Fruit fly (Drosophila melanogaster) whole organism, embryonic: ENCODE results near the gene CG7386.

Source experiments
- Adf1 ChIP-seq: fragments of 200-800 bp; sonication (Bioruptor generic); IDR thresholded peaks from 2 replicates; pipeline ENCODE4 v1.3.6; 2022; ENCODE audit warnings: missing biosample characterization, missing genetic modification characterization
- Atf3 ChIP-seq: fragments of 200-800 bp; sonication (Bioruptor generic); optimal IDR thresholded peaks from 3 replicates; lab custom pipeline; 2016; ENCODE audit warnings: missing biosample characterization, missing genetic modification characterization
- Awh ChIP-seq: fragments of 200-800 bp; sonication (Bioruptor generic); IDR thresholded peaks from 2 replicates; pipeline ENCODE4, ENCODE4 v1.3.6; 2022; ENCODE audit warnings: missing biosample characterization, missing genetic modification characterization
- CG10209 ChIP-seq: fragments of 200-800 bp; sonication (Bioruptor generic); optimal IDR thresholded peaks from 3 replicates; lab custom pipeline; 2017; ENCODE audit warnings: missing biosample characterization, mild to moderate bottlenecking, missing genetic modification characterization, missing genetic modification reagents
- CG10959 ChIP-seq: fragments of 200-800 bp; sonication (Bioruptor generic); IDR thresholded peaks from 2 replicates; pipeline ENCODE4 v1.3.6; 2022; ENCODE audit warnings: missing biosample characterization, missing genetic modification characterization
- CG11695 ChIP-seq: fragments of 200-800 bp; sonication (Bioruptor generic); IDR thresholded peaks from 3 replicates; pipeline ENCODE4 v1.3.6; 2022; ENCODE audit warnings: missing biosample characterization, missing genetic modification characterization
- CG12219 ChIP-seq: fragments of 200-800 bp; sonication (Bioruptor generic); optimal IDR thresholded peaks from 3 replicates; lab custom pipeline; 2018; ENCODE audit warnings: missing biosample characterization, mild to moderate bottlenecking, missing genetic modification characterization
- CG13624 ChIP-seq: fragments of 200-800 bp; sonication (Bioruptor generic); optimal IDR thresholded peaks from 2 replicates; lab custom pipeline; 2016; ENCODE audit warnings: missing biosample characterization, missing genetic modification characterization
- CG15514 ChIP-seq: fragments of 200-800 bp; sonication (Bioruptor generic); optimal IDR thresholded peaks from 3 replicates; lab custom pipeline; 2017; ENCODE audit warnings: missing biosample characterization, missing genetic modification characterization, mild to moderate bottlenecking, moderate library complexity, missing genetic modification reagents
- CG16815 ChIP-seq: fragments of 200-800 bp; sonication (Bioruptor generic); optimal IDR thresholded peaks from 3 replicates; lab custom pipeline; 2017; ENCODE audit warnings: missing biosample characterization, mild to moderate bottlenecking, missing genetic modification characterization
- CG17328 ChIP-seq: fragments of 200-800 bp; sonication (Bioruptor generic); IDR thresholded peaks from 2 replicates; pipeline ENCODE4 v1.3.6; 2022; ENCODE audit warnings: missing biosample characterization, missing genetic modification characterization
- CG17612 ChIP-seq: fragments of 200-800 bp; sonication (Bioruptor generic); IDR thresholded peaks from 2 replicates; pipeline ENCODE4 v1.3.6; 2022; ENCODE audit warnings: missing biosample characterization, missing genetic modification characterization
- CG17912 ChIP-seq: fragments of 200-800 bp; sonication (Bioruptor generic); optimal IDR thresholded peaks from 2 replicates; lab custom pipeline; 2018; ENCODE audit warnings: missing biosample characterization, mild to moderate bottlenecking, missing genetic modification characterization
- CG18619 ChIP-seq: fragments of 200-800 bp; sonication (Bioruptor generic); optimal IDR thresholded peaks from 3 replicates; lab custom pipeline; 2017; ENCODE audit warnings: missing biosample characterization, mild to moderate bottlenecking, missing genetic modification characterization
- CG2129 ChIP-seq: fragments of 200-800 bp; sonication (Bioruptor generic); IDR thresholded peaks from 2 replicates; pipeline ENCODE4 v1.3.6; 2022; ENCODE audit warnings: missing biosample characterization, missing genetic modification characterization; ENCODE audit not compliant: partially characterized antibody
- CG4404 ChIP-seq: fragments of 200-800 bp; sonication (Bioruptor generic); IDR thresholded peaks from 2 replicates; pipeline ENCODE4 v1.3.6; 2022; ENCODE audit warnings: missing biosample characterization, missing genetic modification characterization
- CG4424 ChIP-seq: fragments of 200-800 bp; sonication (Bioruptor generic); optimal IDR thresholded peaks from 3 replicates; lab custom pipeline; 2016; ENCODE audit warnings: missing biosample characterization, missing genetic modification characterization
- CG5245 ChIP-seq: fragments of 200-800 bp; sonication (Bioruptor generic); optimal IDR thresholded peaks from 3 replicates; lab custom pipeline; 2016; ENCODE audit warnings: missing biosample characterization, missing genetic modification characterization
- CG6654 ChIP-seq: fragments of 200-800 bp; sonication (Bioruptor generic); optimal IDR thresholded peaks from 2 replicates; lab custom pipeline; 2017; ENCODE audit warnings: missing biosample characterization, mild to moderate bottlenecking, missing genetic modification characterization
- CG8089 ChIP-seq: fragments of 200-800 bp; sonication (Bioruptor generic); optimal IDR thresholded peaks from 3 replicates; lab custom pipeline; 2016; ENCODE audit warnings: missing biosample characterization, missing genetic modification characterization
- CTCF ChIP-seq: fragments of 200-800 bp; sonication (Bioruptor generic); optimal IDR thresholded peaks from 2 replicates; lab custom pipeline; 2017; ENCODE audit warnings: missing biosample characterization, mild to moderate bottlenecking, missing genetic modification characterization, moderate library complexity
- D ChIP-seq, 2 experiments: fragments of 200-800 bp in 1 of 2; fragments of >200 bp in 1 of 2; sonication (Bioruptor generic) in 1 of 2; optimal IDR thresholded peaks; 2 replicates in 1 of 2; 3 replicates in 1 of 2; lab custom pipeline; 2017; ENCODE audit warnings: mild to moderate bottlenecking in 1 of 2, missing biosample characterization in 1 of 2, missing genetic modification characterization in 1 of 2, missing genetic modification reagents in 1 of 2
- Eip74EF ChIP-seq, 2 experiments: fragments of 200-800 bp in 1 of 2; fragments of >200 bp in 1 of 2; sonication (Bioruptor generic) in 1 of 2; optimal IDR thresholded peaks; 2 replicates each; lab custom pipeline; 2017 to 2019; ENCODE audit warnings: missing biosample characterization in 2 of 2, missing genetic modification characterization in 2 of 2, mild to moderate bottlenecking in 1 of 2, moderate library complexity in 1 of 2
- H15 ChIP-seq: fragments of 200-800 bp; sonication (Bioruptor generic); IDR thresholded peaks from 3 replicates; pipeline ENCODE4 v1.3.6; 2022; ENCODE audit warnings: missing biosample characterization, missing genetic modification characterization
- H2.0 ChIP-seq: fragments of 200-800 bp; sonication (Bioruptor generic); IDR thresholded peaks from 2 replicates; pipeline ENCODE4 v1.3.6; 2022; ENCODE audit warnings: missing biosample characterization, missing genetic modification characterization
- HLH4C ChIP-seq: fragments of 200-800 bp; sonication (Bioruptor generic); IDR thresholded peaks from 3 replicates; pipeline ENCODE4 v1.3.6; 2022; ENCODE audit warnings: missing biosample characterization, missing genetic modification characterization; ENCODE audit not compliant: partially characterized antibody
- Hr3 ChIP-seq: fragments of 200-800 bp; sonication (Bioruptor generic); optimal IDR thresholded peaks from 3 replicates; lab custom pipeline; 2016; ENCODE audit warnings: missing biosample characterization, missing genetic modification characterization
- Hr78 ChIP-seq, 2 experiments: fragments of 200-800 bp in 1 of 2; fragments of >200 bp in 1 of 2; sonication (Bioruptor generic) in 1 of 2; optimal IDR thresholded peaks; 2 replicates each; lab custom pipeline; 2017 to 2019; ENCODE audit warnings: missing biosample characterization in 2 of 2, missing genetic modification characterization in 2 of 2, mild to moderate bottlenecking in 1 of 2, moderate library complexity in 1 of 2
- MESR4 ChIP-seq: fragments of 200-800 bp; sonication (Bioruptor generic); optimal IDR thresholded peaks from 2 replicates; lab custom pipeline; 2018; ENCODE audit warnings: missing biosample characterization, mild to moderate bottlenecking, missing genetic modification characterization, moderate library complexity
- Myb ChIP-seq: fragments of 200-800 bp; sonication (Bioruptor generic); optimal IDR thresholded peaks from 2 replicates; lab custom pipeline; 2016; ENCODE audit warnings: missing biosample characterization, missing genetic modification characterization
- Nf-YB ChIP-seq: fragments of 200-800 bp; sonication (Bioruptor generic); optimal IDR thresholded peaks from 3 replicates; lab custom pipeline; 2019; ENCODE audit warnings: missing biosample characterization, mild to moderate bottlenecking, missing genetic modification characterization, moderate library complexity
- NfI ChIP-seq: fragments of 200-800 bp; sonication (Bioruptor generic); optimal IDR thresholded peaks from 3 replicates; lab custom pipeline; 2018; ENCODE audit warnings: missing biosample characterization, mild to moderate bottlenecking, missing genetic modification characterization, moderate library complexity
- Rfx ChIP-seq: fragments of 200-800 bp; sonication (Bioruptor generic); IDR thresholded peaks from 2 replicates; pipeline ENCODE4 v1.3.6; 2022; ENCODE audit warnings: missing biosample characterization, missing genetic modification characterization
- Sin3A ChIP-seq: fragments of >200 bp; optimal IDR thresholded peaks from 2 replicates; lab custom pipeline; 2018
- Vsx1 ChIP-seq: fragments of 200-800 bp; sonication (Bioruptor generic); optimal IDR thresholded peaks from 2 replicates; lab custom pipeline; 2017; ENCODE audit warnings: missing biosample characterization, mild to moderate bottlenecking, missing genetic modification characterization, missing genetic modification reagents
- az2 ChIP-seq: fragments of 200-800 bp; sonication (Bioruptor generic); optimal IDR thresholded peaks from 3 replicates; lab custom pipeline; 2016; ENCODE audit warnings: missing biosample characterization, missing genetic modification characterization
- br ChIP-seq: fragments of >200 bp; optimal IDR thresholded peaks from 2 replicates; lab custom pipeline; 2017
- bsh ChIP-seq, 2 experiments: fragments of 200-800 bp; sonication (Bioruptor generic); optimal IDR thresholded peaks; 2 replicates each; lab custom pipeline; 2017 to 2018; ENCODE audit warnings: mild to moderate bottlenecking in 2 of 2, missing biosample characterization in 2 of 2, missing genetic modification characterization in 2 of 2, moderate library complexity in 1 of 2
- cas ChIP-seq: fragments of 200-800 bp; sonication (Bioruptor generic); IDR thresholded peaks from 2 replicates; pipeline ENCODE4 v1.3.6; 2022; ENCODE audit warnings: missing biosample characterization, missing genetic modification characterization
- eyg ChIP-seq: fragments of 200-800 bp; sonication (Bioruptor generic); optimal IDR thresholded peaks from 3 replicates; lab custom pipeline; 2016; ENCODE audit warnings: missing biosample characterization, missing genetic modification characterization
- gcm ChIP-seq: fragments of 200-800 bp; sonication (Bioruptor generic); optimal IDR thresholded peaks from 2 replicates; lab custom pipeline; 2019; ENCODE audit warnings: missing biosample characterization, mild to moderate bottlenecking, missing genetic modification characterization, moderate library complexity
- jigr1 ChIP-seq: fragments of 200-800 bp; sonication (Bioruptor generic); IDR thresholded peaks from 3 replicates; pipeline ENCODE4 v1.3.6; 2022; ENCODE audit warnings: missing biosample characterization, missing genetic modification characterization
- klu ChIP-seq: fragments of 200-800 bp; sonication (Bioruptor generic); IDR thresholded peaks from 2 replicates; pipeline ENCODE4 v1.3.6; 2022; ENCODE audit warnings: missing biosample characterization, missing genetic modification characterization
- luna ChIP-seq: fragments of 200-800 bp; sonication (Bioruptor generic); optimal IDR thresholded peaks from 2 replicates; lab custom pipeline; 2016; ENCODE audit warnings: missing biosample characterization, missing genetic modification characterization
- onecut ChIP-seq: fragments of 200-800 bp; sonication (Bioruptor generic); IDR thresholded peaks from 2 replicates; pipeline ENCODE4 v1.3.6; 2022; ENCODE audit warnings: missing biosample characterization, missing genetic modification characterization
- salm ChIP-seq: fragments of 200-800 bp; sonication (Bioruptor generic); optimal IDR thresholded peaks from 2 replicates; lab custom pipeline; 2018; ENCODE audit warnings: missing biosample characterization, mild to moderate bottlenecking, missing genetic modification characterization
- stwl ChIP-seq: fragments of 200-800 bp; sonication (Bioruptor generic); optimal IDR thresholded peaks from 3 replicates; lab custom pipeline; 2018; ENCODE audit warnings: missing biosample characterization, mild to moderate bottlenecking, missing genetic modification characterization, moderate library complexity
- tgo ChIP-seq: fragments of 200-800 bp; sonication (Bioruptor generic); IDR thresholded peaks from 3 replicates; pipeline ENCODE4 v1.3.6; 2022; ENCODE audit warnings: missing biosample characterization, missing genetic modification characterization
- wdn ChIP-seq: fragments of 200-800 bp; sonication (Bioruptor generic); IDR thresholded peaks from 2 replicates; pipeline ENCODE4 v1.3.6; 2022; ENCODE audit warnings: missing biosample characterization, missing genetic modification characterization
- zen2 ChIP-seq: fragments of 200-800 bp; sonication (Bioruptor generic); IDR thresholded peaks from 3 replicates; pipeline ENCODE4 v1.3.6; 2022; ENCODE audit warnings: missing biosample characterization, missing genetic modification characterization; ENCODE audit not compliant: partially characterized antibody

CG7386 gene

dm6 chr3L:6184884-6185438 is 4.6 kb upstream of the CG7386 start, which contains the start of the genes D19B and CG43293 (continued):
- TF ChIP-seq Awh (GFP tag; lab: Robert Waterston, UW) = peak; percentile 93
- TF ChIP-seq CG4404 (GFP tag; lab: Robert Waterston, UW) = peak; percentile 73
- TF ChIP-seq Rfx (GFP tag; lab: Robert Waterston, UW) = peak; percentile 97
- TF ChIP-seq CG10959 = peak; percentile 81
- peak; percentile 84 for TF ChIP-seq CG12219
- TF ChIP-seq wdn = peak; percentile 87
- TF ChIP-seq tgo (GFP tag; lab: Robert Waterston, UW) = peak; percentile 92
- no peak for TF ChIP-seq Hr78 (GFP tag; optimal IDR thresholded peaks at IDR 0.05; lab: Kevin White, UChicago)
- peak; percentile 81 for TF ChIP-seq cas (GFP tag; lab: Robert Waterston, UW)
- TF ChIP-seq salm (tag; lab: Kevin White, UChicago) = peak; percentile 57
- TF ChIP-seq H2.0 (GFP tag; lab: Robert Waterston, UW) = peak; percentile 93
- TF ChIP-seq onecut (GFP tag; lab: Robert Waterston, UW) = peak; percentile 91
- TF ChIP-seq CG16815 (GFP tag; lab: Kevin White, UChicago) = peak; percentile 74
- peak; percentile 91 for TF ChIP-seq NfI (GFP tag; lab: Kevin White, UChicago)
- peak; percentile 87 for TF ChIP-seq H15
- TF ChIP-seq D (optimal IDR thresholded peaks at IDR 0.05; lab: Kevin White, UChicago) = peak; percentile 82
- peak; percentile 80 for TF ChIP-seq D (GFP tag; optimal IDR thresholded peaks at IDR 0.05; lab: Kevin White, UChicago)
- 0 out of 2 replicates have a peak, but pooled peaks have one; percentile 15 for TF ChIP-seq CG2129 (GFP tag; lab: Robert Waterston, UW)
- no peak for TF ChIP-seq CTCF
- TF ChIP-seq CG5245 (GFP tag; lab: Kevin White, UChicago) = peak; percentile 84
- 0 out of 3 replicates have a peak, but pooled peaks have one; percentile 24 for TF ChIP-seq jigr1
- TF ChIP-seq bsh (GFP tag; optimal IDR thresholded peaks at IDR 0.05; lab: Kevin White, UChicago) = peak; percentile 82 to 90
- peak; percentile 66 for TF ChIP-seq CG8089 (GFP tag; lab: Kevin White, UChicago)
- peak; percentile 43; the same call in 1 of the 3 replicates for TF ChIP-seq HLH4C (GFP tag; lab: Robert Waterston, UW)
- TF ChIP-seq CG6654 (GFP tag; lab: Kevin White, UChicago) = peak; percentile 37
- peak; percentile 77 for TF ChIP-seq Atf3 (GFP tag; lab: Kevin White, UChicago)
- no peak for TF ChIP-seq Eip74EF (GFP tag; optimal IDR thresholded peaks at IDR 0.05; lab: Kevin White, UChicago)
- peak; percentile 80 for TF ChIP-seq Adf1 (GFP tag; lab: Robert Waterston, UW)
- TF ChIP-seq CG17612 (GFP tag; lab: Robert Waterston, UW) = peak; percentile 66
- TF ChIP-seq stwl (tag; lab: Kevin White, UChicago) = peak; percentile 90
- TF ChIP-seq CG17328 (GFP tag; lab: Robert Waterston, UW) = peak; percentile 92
- TF ChIP-seq luna = peak; percentile 11
- peak; percentile 89 for TF ChIP-seq Hr3 (GFP tag; lab: Kevin White, UChicago)
- TF ChIP-seq CG10209 (GFP tag; lab: Kevin White, UChicago) = peak; percentile 91
- TF ChIP-seq CG4424 = peak; percentile 88
- TF ChIP-seq Nf-YB (GFP tag; lab: Kevin White, UChicago) = peak; percentile 69
- TF ChIP-seq MESR4 (GFP tag; lab: Kevin White, UChicago) = peak; percentile 92
- peak; percentile 5; the same call in 1 of the 3 replicates for TF ChIP-seq zen2 (GFP tag; lab: Robert Waterston, UW)
- peak; percentile 90 for TF ChIP-seq CG13624 (GFP tag; lab: Kevin White, UChicago)
- TF ChIP-seq Vsx1 = no peak
- TF ChIP-seq CG17912 (GFP tag; lab: Kevin White, UChicago) = peak; percentile 47
- peak; percentile 83 for TF ChIP-seq gcm (GFP tag; lab: Kevin White, UChicago)
- TF ChIP-seq CG15514 (GFP tag; lab: Kevin White, UChicago) = peak; percentile 85
- TF ChIP-seq CG18619 (GFP tag; lab: Kevin White, UChicago) = peak; percentile 87
- peak; percentile 90 for TF ChIP-seq CG11695 (GFP tag; lab: Robert Waterston, UW)
- TF ChIP-seq klu (GFP tag; lab: Robert Waterston, UW) = peak; percentile 92
- TF ChIP-seq Sin3A = no peak
- peak; percentile 59 for TF ChIP-seq Myb
- TF ChIP-seq br (lab: Kevin White, UChicago) = no peak
- peak; percentile 94 for TF ChIP-seq az2 (GFP tag; lab: Kevin White, UChicago)
- TF ChIP-seq eyg = peak; percentile 78
